Fruit fly (Drosophila melanogaster) whole organism, embryonic: ENCODE results near the gene CG8516.
A peak's percentile ranks its signal among the peaks of the same experiment; 100 is the strongest.

Experiments
- B-H1 ChIP-seq: fragments of 200-800 bp; sonication (Bioruptor generic); IDR thresholded peaks from 3 replicates; pipeline ENCODE4 v1.3.6; 2022; ENCODE audit warnings: missing biosample characterization, missing genetic modification characterization
- BEAF-32 ChIP-seq: fragments of 200-800 bp; sonication (Bioruptor generic); optimal IDR thresholded peaks from 3 replicates; lab custom pipeline; 2017; ENCODE audit warnings: missing biosample characterization, missing genetic modification characterization, mild to moderate bottlenecking, moderate library complexity, missing genetic modification reagents
- BtbVII ChIP-seq: fragments of 200-800 bp; sonication (Bioruptor generic); optimal IDR thresholded peaks from 3 replicates; lab custom pipeline; 2017; ENCODE audit warnings: missing biosample characterization, mild to moderate bottlenecking, missing genetic modification characterization
- CG12071 ChIP-seq: fragments of 200-800 bp; sonication (Bioruptor generic); optimal IDR thresholded peaks from 3 replicates; lab custom pipeline; 2018; ENCODE audit warnings: missing biosample characterization, mild to moderate bottlenecking, missing genetic modification characterization
- CG12155 ChIP-seq: fragments of 200-800 bp; sonication (Bioruptor generic); optimal IDR thresholded peaks from 3 replicates; lab custom pipeline; 2016; ENCODE audit warnings: missing biosample characterization, missing genetic modification characterization
- CG13287 ChIP-seq: fragments of 200-800 bp; sonication (Bioruptor generic); IDR thresholded peaks from 2 replicates; pipeline ENCODE4 v1.3.6; 2022; ENCODE audit warnings: missing biosample characterization, missing genetic modification characterization; ENCODE audit not compliant: partially characterized antibody
- CG14014 ChIP-seq: fragments of 200-800 bp; sonication (Bioruptor generic); IDR thresholded peaks from 2 replicates; pipeline ENCODE4 v1.3.6; 2022; ENCODE audit warnings: missing biosample characterization, missing genetic modification characterization
- CG1529 ChIP-seq: fragments of 200-800 bp; sonication (Bioruptor generic); optimal IDR thresholded peaks from 3 replicates; lab custom pipeline; 2018; ENCODE audit warnings: missing biosample characterization, missing genetic modification characterization
- CG31224 ChIP-seq: fragments of 200-800 bp; sonication (Bioruptor generic); IDR thresholded peaks from 2 replicates; pipeline ENCODE4 v1.3.6; 2022; ENCODE audit warnings: missing biosample characterization, missing genetic modification characterization
- CG32772 ChIP-seq: fragments of 200-800 bp; sonication (Bioruptor generic); IDR thresholded peaks from 2 replicates; pipeline ENCODE4 v1.3.6; 2022; ENCODE audit warnings: missing biosample characterization, missing genetic modification characterization
- CG3281 ChIP-seq: fragments of 200-800 bp; sonication (Bioruptor generic); optimal IDR thresholded peaks from 3 replicates; lab custom pipeline; 2017; ENCODE audit warnings: missing biosample characterization, mild to moderate bottlenecking, missing genetic modification characterization
- CG33213 ChIP-seq: fragments of 200-800 bp; sonication (Bioruptor generic); optimal IDR thresholded peaks from 3 replicates; lab custom pipeline; 2016; ENCODE audit warnings: missing biosample characterization, missing genetic modification characterization
- CG3838 ChIP-seq: fragments of 200-800 bp; sonication (Bioruptor generic); optimal IDR thresholded peaks from 3 replicates; lab custom pipeline; 2016; ENCODE audit warnings: missing biosample characterization, missing genetic modification characterization
- CG4282 ChIP-seq: fragments of 200-800 bp; sonication (Bioruptor generic); optimal IDR thresholded peaks from 2 replicates; lab custom pipeline; 2016; ENCODE audit warnings: missing biosample characterization, missing genetic modification characterization
- CG6654 ChIP-seq: fragments of 200-800 bp; sonication (Bioruptor generic); optimal IDR thresholded peaks from 2 replicates; lab custom pipeline; 2017; ENCODE audit warnings: missing biosample characterization, mild to moderate bottlenecking, missing genetic modification characterization
- CG8290 ChIP-seq, 3 experiments: fragments of 200-800 bp; sonication (Bioruptor generic); optimal IDR thresholded peaks; 2 replicates each; lab custom pipeline; 2016 to 2019; ENCODE audit warnings: missing biosample characterization in 3 of 3, missing genetic modification characterization in 3 of 3, mild to moderate bottlenecking in 2 of 3, moderate library complexity in 1 of 3
- CG8478 ChIP-seq: fragments of >200 bp; optimal IDR thresholded peaks from 2 replicates; lab custom pipeline; 2018
- CG9609 ChIP-seq: fragments of 200-800 bp; sonication (Bioruptor generic); optimal IDR thresholded peaks from 3 replicates; lab custom pipeline; 2016; ENCODE audit warnings: missing biosample characterization, missing genetic modification characterization
- CoRest ChIP-seq: fragments of 200-800 bp; sonication (Bioruptor generic); optimal IDR thresholded peaks from 3 replicates; lab custom pipeline; 2018; ENCODE audit warnings: missing biosample characterization, mild to moderate bottlenecking, missing genetic modification characterization, moderate library complexity
- Dad ChIP-seq: fragments of 200-800 bp; sonication (Bioruptor generic); optimal IDR thresholded peaks from 3 replicates; lab custom pipeline; 2016; ENCODE audit warnings: missing biosample characterization, missing genetic modification characterization
- Dbx ChIP-seq: fragments of 200-800 bp; sonication (Bioruptor generic); IDR thresholded peaks from 3 replicates; pipeline ENCODE4 v1.3.6; 2022; ENCODE audit warnings: missing biosample characterization, missing genetic modification characterization
- Dip3 ChIP-seq: fragments of 200-800 bp; sonication (Bioruptor generic); optimal IDR thresholded peaks from 3 replicates; lab custom pipeline; 2016; ENCODE audit warnings: missing biosample characterization, missing genetic modification characterization
- Dp ChIP-seq: fragments of 200-800 bp; sonication (Bioruptor generic); optimal IDR thresholded peaks from 2 replicates; lab custom pipeline; 2018; ENCODE audit warnings: missing biosample characterization, mild to moderate bottlenecking, missing genetic modification characterization, moderate library complexity
- Fer2 ChIP-seq: fragments of 200-800 bp; sonication (Bioruptor generic); optimal IDR thresholded peaks from 2 replicates; lab custom pipeline; 2018; ENCODE audit warnings: missing biosample characterization, mild to moderate bottlenecking, missing genetic modification characterization, moderate library complexity
- Gsc ChIP-seq: fragments of 200-800 bp; sonication (Bioruptor generic); IDR thresholded peaks from 2 replicates; pipeline ENCODE4 v1.3.6; 2022; ENCODE audit warnings: missing biosample characterization, missing genetic modification characterization
- Kr ChIP-seq: fragments of 200-800 bp; sonication (Bioruptor generic); optimal IDR thresholded peaks from 2 replicates; lab custom pipeline; 2017; ENCODE audit warnings: missing biosample characterization, mild to moderate bottlenecking, missing genetic modification characterization
- Lpt ChIP-seq: fragments of >200 bp; optimal IDR thresholded peaks from 2 replicates; lab custom pipeline; 2018; ENCODE audit warnings: missing biosample characterization, missing genetic modification characterization
- Nf-YC ChIP-seq: fragments of 200-800 bp; optimal IDR thresholded peaks from 3 replicates; lab custom pipeline; 2019; ENCODE audit warnings: missing biosample characterization, mild to moderate bottlenecking, missing genetic modification characterization, moderate library complexity
- Sin3A ChIP-seq: fragments of >200 bp; optimal IDR thresholded peaks from 2 replicates; lab custom pipeline; 2018
- Stat92E ChIP-seq, 3 experiments: fragments of >200 bp in 2 of 3; fragments of 200-800 bp in 1 of 3; sonication (Bioruptor generic) in 1 of 3; optimal IDR thresholded peaks; 2 replicates each; lab custom pipeline; 2017 to 2019; ENCODE audit warnings: missing biosample characterization in 3 of 3, missing genetic modification characterization in 3 of 3, mild to moderate bottlenecking in 1 of 3, moderate library complexity in 1 of 3
- YL-1 ChIP-seq: fragments of 200-800 bp; sonication (Bioruptor generic); optimal IDR thresholded peaks from 3 replicates; lab custom pipeline; 2017; ENCODE audit warnings: missing biosample characterization, mild to moderate bottlenecking, missing genetic modification characterization
- ase ChIP-seq: fragments of 200-800 bp; sonication (Bioruptor generic); IDR thresholded peaks from 3 replicates; pipeline ENCODE4 v1.3.6; 2022; ENCODE audit warnings: missing biosample characterization, missing genetic modification characterization
- bbx ChIP-seq: fragments of 200-800 bp; sonication (Bioruptor generic); IDR thresholded peaks from 2 replicates; pipeline ENCODE4 v1.3.6; 2022; ENCODE audit warnings: missing biosample characterization, missing genetic modification characterization; ENCODE audit not compliant: partially characterized antibody
- cad ChIP-seq: fragments of >200 bp; optimal IDR thresholded peaks from 2 replicates; lab custom pipeline; 2017; ENCODE audit warnings: missing biosample characterization, missing genetic modification characterization
- chif ChIP-seq, 2 experiments: fragments of 200-800 bp; sonication (Bioruptor generic); optimal IDR thresholded peaks; 3 replicates each; lab custom pipeline; 2016; ENCODE audit warnings: missing biosample characterization in 2 of 2, missing genetic modification characterization in 2 of 2
- chinmo ChIP-seq: fragments of 200-800 bp; sonication (Bioruptor generic); IDR thresholded peaks from 4 replicates; pipeline ENCODE4 v1.3.6; 2022; ENCODE audit warnings: missing biosample characterization, missing genetic modification characterization; ENCODE audit not compliant: partially characterized antibody
- crol ChIP-seq: fragments of 200-800 bp; sonication (Bioruptor generic); IDR thresholded peaks from 2 replicates; pipeline ENCODE4 v1.3.6; 2022; ENCODE audit warnings: missing biosample characterization, missing genetic modification characterization
- gem ChIP-seq: fragments of 200-800 bp; sonication (Bioruptor generic); optimal IDR thresholded peaks from 2 replicates; lab custom pipeline; 2019; ENCODE audit warnings: missing biosample characterization, mild to moderate bottlenecking, missing genetic modification characterization, moderate library complexity
- gfzf ChIP-seq: fragments of 200-800 bp; sonication (Bioruptor generic); optimal IDR thresholded peaks from 2 replicates; lab custom pipeline; 2016; ENCODE audit warnings: missing biosample characterization, mild to moderate bottlenecking, missing genetic modification characterization, moderate library complexity
- hth ChIP-seq: fragments of >200 bp; optimal IDR thresholded peaks from 2 replicates; lab custom pipeline; 2017; ENCODE audit warnings: inconsistent platforms
- kah ChIP-seq: fragments of 200-800 bp; sonication (Bioruptor generic); optimal IDR thresholded peaks from 2 replicates; lab custom pipeline; 2018; ENCODE audit warnings: missing biosample characterization, mild to moderate bottlenecking, missing genetic modification characterization
- lilli ChIP-seq: fragments of 200-800 bp; sonication (Bioruptor generic); optimal IDR thresholded peaks from 3 replicates; lab custom pipeline; 2016; ENCODE audit warnings: missing biosample characterization, missing genetic modification characterization
- scrt ChIP-seq: fragments of 200-800 bp; sonication (Bioruptor generic); optimal IDR thresholded peaks from 2 replicates; lab custom pipeline; 2018; ENCODE audit warnings: missing biosample characterization, mild to moderate bottlenecking, missing genetic modification characterization, moderate library complexity
- sd ChIP-seq: fragments of 200-800 bp; sonication (Bioruptor generic); optimal IDR thresholded peaks from 3 replicates; lab custom pipeline; 2018; ENCODE audit warnings: missing biosample characterization, mild to moderate bottlenecking, missing genetic modification characterization, moderate library complexity
- sens ChIP-seq: fragments of 200-800 bp; sonication (Bioruptor generic); peaks from one replicate; lab custom pipeline; 2016; ENCODE audit warnings: missing biosample characterization, missing genetic modification characterization
- sens-2 ChIP-seq: fragments of 200-800 bp; sonication (Bioruptor generic); IDR thresholded peaks from 2 replicates; pipeline ENCODE4 v1.3.6; 2022; ENCODE audit warnings: missing biosample characterization, missing genetic modification characterization
- wek ChIP-seq: fragments of 200-800 bp; sonication (Bioruptor generic); optimal IDR thresholded peaks from 3 replicates; lab custom pipeline; 2018; ENCODE audit warnings: missing biosample characterization, mild to moderate bottlenecking, missing genetic modification characterization, moderate library complexity
- yki ChIP-seq: fragments of >200 bp; optimal IDR thresholded peaks from 3 replicates; lab custom pipeline; 2018

CG8516 gene

DNA sequence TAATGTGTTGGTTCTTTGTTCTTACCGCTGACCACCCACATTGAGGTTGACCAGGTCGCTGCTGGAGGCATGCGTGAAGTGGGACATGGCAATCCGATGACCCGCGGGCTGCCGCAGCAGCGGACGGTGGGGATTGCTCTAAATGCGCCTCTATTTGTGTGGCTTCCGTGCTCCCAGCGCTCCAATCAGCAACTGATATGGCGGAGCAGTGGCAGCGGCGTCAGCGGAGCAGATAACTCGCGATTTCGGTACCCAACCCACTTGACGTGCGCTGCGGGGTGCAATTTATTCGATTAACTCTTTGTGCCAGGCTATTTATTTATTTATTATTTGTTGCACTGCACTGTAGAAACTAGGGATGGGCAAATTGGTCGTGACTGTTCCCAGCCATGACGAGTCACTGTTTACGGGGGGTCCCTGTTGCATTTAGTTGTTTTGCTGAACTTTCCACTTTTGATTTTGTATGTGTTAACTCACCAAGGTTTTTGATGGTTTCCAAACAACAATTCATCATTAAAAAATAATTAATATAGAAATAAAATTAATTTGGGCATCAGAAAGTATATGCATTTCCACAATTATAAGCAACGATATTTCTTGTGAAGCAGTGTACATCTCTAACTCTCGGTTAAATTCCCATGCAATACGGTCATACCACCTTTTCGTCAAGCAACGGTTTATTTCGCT lies 7.7 kb downstream of the CG8516 start, which contains the start of the genes CG9467 and CG8526 (continued):
- peak in 1 of 2 experiments; percentile 20 for TF ChIP-seq chif (GFP tag; optimal IDR thresholded peaks at IDR 0.05; lab: Kevin White, UChicago)

DNA sequence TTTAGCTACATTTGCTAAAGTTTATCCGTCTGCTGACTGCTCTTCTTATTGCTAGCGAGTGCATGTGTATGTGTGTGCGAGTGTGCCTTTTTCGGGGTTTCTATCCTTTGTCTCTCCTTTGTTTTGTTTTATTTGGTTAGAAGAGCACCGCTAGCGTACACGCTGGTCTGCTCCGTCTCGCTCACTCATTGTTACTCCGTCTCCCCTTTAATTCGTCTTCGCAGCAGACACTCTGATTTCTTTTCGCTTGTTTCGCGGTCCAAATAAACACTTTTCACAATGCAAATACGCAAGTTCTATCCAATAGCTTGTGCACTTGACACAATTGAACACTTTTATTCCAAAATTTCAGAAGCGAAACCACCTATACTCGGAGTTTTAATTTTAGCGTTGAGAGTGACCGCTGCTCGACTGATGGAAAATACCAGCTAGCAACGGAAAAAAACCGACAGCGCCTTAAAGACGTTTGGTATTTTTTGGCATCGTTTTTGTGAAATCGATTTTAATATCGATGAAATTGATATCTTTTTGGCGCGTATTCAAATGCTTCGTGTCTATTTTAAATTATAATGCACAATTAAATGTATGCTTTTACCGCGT lies 16.0 kb downstream of the CG8516 start, which contains the start of gene FBXO11:
Gene FBXO11, minus strand, starts transcription at position 423 of the 600 bp plus-strand sequence.
- no peak for TF ChIP-seq CG1529
- no peak for TF ChIP-seq CG31224
- TF ChIP-seq B-H1: no peak
- TF ChIP-seq CoRest (tag; lab: Kevin White, UChicago): peak; percentile 6
- TF ChIP-seq Dip3: no peak
- TF ChIP-seq Dad (GFP tag; lab: Kevin White, UChicago): no peak
- no peak for TF ChIP-seq gem (tag; lab: Kevin White, UChicago)
- peak; percentile 72 for TF ChIP-seq Sin3A (lab: Kevin White, UChicago)
- TF ChIP-seq CG9609 (GFP tag; lab: Kevin White, UChicago): no peak
- peak; percentile 7 for TF ChIP-seq CG8290 (GFP tag; optimal IDR thresholded peaks at IDR 0.05; lab: Kevin White, UChicago)
- no peak for TF ChIP-seq CG8290 (tag; optimal IDR thresholded peaks at IDR 0.05; lab: Kevin White, UChicago)
- TF ChIP-seq CG4282 (GFP tag; lab: Kevin White, UChicago): no peak
- TF ChIP-seq crol (GFP tag; lab: Robert Waterston, UW): peak; percentile 74
- no peak for TF ChIP-seq Fer2
- no peak for TF ChIP-seq Gsc
- TF ChIP-seq BtbVII (GFP tag; lab: Kevin White, UChicago): peak; percentile 30
- TF ChIP-seq sd (tag; lab: Kevin White, UChicago): no peak
- peak; percentile 67 for TF ChIP-seq BEAF-32 (GFP tag; lab: Kevin White, UChicago)
- TF ChIP-seq sens (GFP tag; lab: Kevin White, UChicago): peak; percentile 78
- TF ChIP-seq lilli (GFP tag; lab: Kevin White, UChicago): no peak
- peak; percentile 70 for TF ChIP-seq CG13287 (GFP tag; lab: Robert Waterston, UW)
- peak; percentile 98 for TF ChIP-seq YL-1 (GFP tag; lab: Kevin White, UChicago)
- no peak; the same call in 1 of the 2 replicates for TF ChIP-seq CG14014 (GFP tag; lab: Robert Waterston, UW)
- TF ChIP-seq bbx (GFP tag; lab: Robert Waterston, UW): peak; percentile 22; the same call in 1 of the 2 replicates
- no peak for TF ChIP-seq CG12155
- no peak for TF ChIP-seq Lpt (GFP tag; lab: Kevin White, UChicago)
- TF ChIP-seq ase (GFP tag; lab: Robert Waterston, UW): no peak
- TF ChIP-seq sens-2 (GFP tag; lab: Robert Waterston, UW): no peak
- TF ChIP-seq chinmo (GFP tag; lab: Robert Waterston, UW): peak; percentile 69; the same call in 1 of the 4 replicates
- no peak for TF ChIP-seq Kr
- peak; percentile 94 for TF ChIP-seq Dp (GFP tag; lab: Kevin White, UChicago)
- no peak for TF ChIP-seq yki (lab: Kevin White, UChicago)
- TF ChIP-seq CG6654 (GFP tag; lab: Kevin White, UChicago): no peak
- TF ChIP-seq cad (GFP tag; lab: Kevin White, UChicago): no peak
- TF ChIP-seq hth (lab: Kevin White, UChicago): no peak
- peak; percentile 97 for TF ChIP-seq gfzf (GFP tag; lab: Kevin White, UChicago)
- TF ChIP-seq Dbx: no peak
- TF ChIP-seq CG12071 (GFP tag; lab: Kevin White, UChicago): no peak
- peak in 1 of 3 experiments; percentile 83 for TF ChIP-seq Stat92E (GFP tag; optimal IDR thresholded peaks at IDR 0.05; lab: Kevin White, UChicago)
- no peak for TF ChIP-seq scrt (GFP tag; lab: Kevin White, UChicago)
- no peak for TF ChIP-seq CG32772 (GFP tag; lab: Robert Waterston, UW)
- TF ChIP-seq CG8478 (lab: Kevin White, UChicago): peak; percentile 95
- TF ChIP-seq Nf-YC (tag; lab: Kevin White, UChicago): peak; percentile 90
- peak; percentile 15 for TF ChIP-seq CG3281 (GFP tag; lab: Kevin White, UChicago)
- TF ChIP-seq kah (GFP tag; lab: Kevin White, UChicago): peak; percentile 66
- peak; percentile 23 for TF ChIP-seq wek
- TF ChIP-seq CG33213 (GFP tag; lab: Kevin White, UChicago): no peak
- no peak for TF ChIP-seq CG3838 (GFP tag; lab: Kevin White, UChicago)
